Worm (Caenorhabditis elegans): ENCODE measurements around the gene dhrs-4.

DNA sequence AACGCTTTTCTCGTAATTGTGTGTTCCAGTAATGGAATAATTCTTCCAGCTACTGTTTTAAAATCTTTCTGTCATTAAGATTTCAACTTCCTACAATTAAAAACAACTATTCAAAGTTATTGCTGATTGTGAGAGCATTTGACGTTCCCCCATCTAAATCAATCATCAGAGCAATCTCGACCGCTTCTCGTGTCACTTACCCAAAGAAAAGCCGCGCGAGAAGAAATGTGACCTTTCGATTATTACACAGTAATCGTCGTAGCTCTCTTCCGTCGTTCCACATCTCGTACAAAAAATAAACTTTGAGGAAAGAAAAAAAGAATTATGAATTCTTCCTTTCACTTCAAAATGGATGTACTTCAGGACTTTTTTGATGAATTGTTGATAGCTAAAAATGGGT is 15.0 kb upstream of the dhrs-4 start:
- no peak for TF ChIP-seq elt-1 (tag; optimal IDR thresholded peaks at IDR 0.05)
- TF ChIP-seq lsy-2 (tag; optimal IDR thresholded peaks at IDR 0.05) = no peak
- no peak for TF ChIP-seq C34F6.9 (tag; optimal IDR thresholded peaks at IDR 0.05)
- no peak for TF ChIP-seq unc-62 (GFP tag; optimal IDR thresholded peaks at IDR 0.05)
- no peak for TF ChIP-seq ztf-4 (tag; optimal IDR thresholded peaks at IDR 0.05)
- no peak for TF ChIP-seq nhr-11 (tag; optimal IDR thresholded peaks at IDR 0.05)

All from whole organism, L2 larva.